Worm (Caenorhabditis elegans) whole organism, L4 larva: ENCODE data around the gene kcc-2.

Experiments
- D1046.2 ChIP-seq: fragments of 200-800 bp; sonication (Bioruptor generic); IDR thresholded peaks from 2 replicates; pipeline ENCODE4 v1.3.6; 2022; ENCODE audit warnings: missing genetic modification characterization, missing compliant biosample characterization
- F26F4.8 ChIP-seq: fragments of 200-800 bp; sonication (Bioruptor generic); conservative IDR thresholded peaks from 2 replicates; pipeline ENCODE4 v1.3.6; 2022; ENCODE audit warnings: missing genetic modification characterization, missing compliant biosample characterization
- F37D6.2 ChIP-seq: sonication (generic microtip); optimal IDR thresholded peaks from 2 replicates; lab custom pipeline; 2016; ENCODE audit warnings: mild to moderate bottlenecking, missing genetic modification characterization, missing compliant biosample characterization
- F44E2.7 ChIP-seq: fragments of 200-800 bp; sonication (Bioruptor generic); IDR thresholded peaks from 2 replicates; pipeline ENCODE4 v2.1.2; 2022; ENCODE audit warnings: missing genetic modification characterization, missing compliant biosample characterization
- T26A8.4 ChIP-seq: fragments of 200-800 bp; sonication (Bioruptor generic); IDR thresholded peaks from 2 replicates; pipeline ENCODE4 v1.3.6; 2022; ENCODE audit warnings: missing genetic modification characterization, missing compliant biosample characterization
- Y105C5A.15 ChIP-seq: fragments of 200-800 bp; sonication (Bioruptor generic); IDR thresholded peaks from 2 replicates; pipeline ENCODE4 v1.3.6; 2022; ENCODE audit warnings: missing genetic modification characterization, missing compliant biosample characterization
- aha-1 ChIP-seq: fragments of 150-350 bp; peaks from one replicate; lab custom pipeline; 2014; ENCODE audit warnings: missing biosample characterization, missing genetic modification characterization
- arid-1 ChIP-seq: fragments of 200-800 bp; sonication (Bioruptor generic); conservative IDR thresholded peaks from 2 replicates; pipeline ENCODE4 v1.3.6; 2022; ENCODE audit warnings: missing genetic modification reagents, missing genetic modification characterization, missing compliant biosample characterization
- ceh-32 ChIP-seq: sonication (generic microtip); optimal IDR thresholded peaks from 2 replicates; lab custom pipeline; 2016; ENCODE audit warnings: mild to moderate bottlenecking, missing genetic modification characterization, missing compliant biosample characterization; ENCODE audit not compliant: poor library complexity
- ces-1 ChIP-seq: fragments of 150-350 bp; sonication (generic microtip); optimal IDR thresholded peaks from 4 replicates; lab custom pipeline; 2014; ENCODE audit warnings: missing biosample characterization, missing genetic modification reagents, missing genetic modification characterization
- daf-19 ChIP-seq: fragments of 200-800 bp; sonication (Bioruptor generic); conservative IDR thresholded peaks from 2 replicates; pipeline ENCODE4 v1.3.6; 2022; ENCODE audit warnings: missing genetic modification characterization, missing compliant biosample characterization
- dmd-9 ChIP-seq: fragments of 200-800 bp; sonication (Bioruptor generic); IDR thresholded peaks from 2 replicates; pipeline ENCODE4 v1.3.6; 2022; ENCODE audit warnings: missing genetic modification reagents, missing genetic modification characterization, missing compliant biosample characterization
- fkh-10 ChIP-seq: fragments of 150-350 bp; optimal IDR thresholded peaks from 2 replicates; lab custom pipeline; 2014; ENCODE audit warnings: missing biosample characterization, missing genetic modification reagents, missing genetic modification characterization
- fos-1 ChIP-seq: fragments of 150-350 bp; optimal IDR thresholded peaks from 2 replicates; lab custom pipeline; 2014; ENCODE audit warnings: missing biosample characterization, missing genetic modification characterization
- gei-8 ChIP-seq: fragments of 200-800 bp; sonication (Bioruptor generic); optimal IDR thresholded peaks from 2 replicates; lab custom pipeline; 2018; ENCODE audit warnings: mild to moderate bottlenecking, missing genetic modification characterization, missing compliant biosample characterization
- hif-1 ChIP-seq, 2 experiments: sonication (generic microtip); optimal IDR thresholded peaks; 2 replicates each; lab custom pipeline; 2016 to 2017; ENCODE audit warnings: missing compliant biosample characterization in 2 of 2, missing genetic modification characterization in 2 of 2, missing genetic modification reagents in 2 of 2, missing genotype in 2 of 2, mild to moderate bottlenecking in 1 of 2
- hmg-1.1 ChIP-seq: fragments of 200-800 bp; sonication (Bioruptor generic); IDR thresholded peaks from 2 replicates; pipeline ENCODE4 v1.3.6; 2022; ENCODE audit warnings: missing genetic modification reagents, missing genetic modification characterization, missing compliant biosample characterization
- jun-1 ChIP-seq: fragments of 150-350 bp; optimal IDR thresholded peaks from 2 replicates; lab custom pipeline; 2014; ENCODE audit warnings: missing biosample characterization, missing genetic modification reagents, missing genetic modification characterization
- lin-1 ChIP-seq: fragments of 200-800 bp; sonication (Bioruptor generic); IDR thresholded peaks from 2 replicates; pipeline ENCODE4 v1.3.6; 2022; ENCODE audit warnings: missing genetic modification reagents, missing genetic modification characterization, missing compliant biosample characterization
- lin-29 ChIP-seq: fragments of 200-800 bp; sonication (Bioruptor generic); IDR thresholded peaks from 2 replicates; pipeline ENCODE4 v1.3.6; 2022; ENCODE audit warnings: missing genetic modification reagents, missing genetic modification characterization, missing compliant biosample characterization
- lin-38 ChIP-seq: fragments of 200-800 bp; sonication (Bioruptor generic); IDR thresholded peaks from 2 replicates; pipeline ENCODE4 v1.3.6; 2022; ENCODE audit warnings: missing genetic modification reagents, missing genetic modification characterization, missing compliant biosample characterization
- lin-39 ChIP-seq: fragments of 150-350 bp; optimal IDR thresholded peaks from 2 replicates; lab custom pipeline; 2014; ENCODE audit warnings: missing biosample characterization, missing genetic modification reagents, missing genetic modification characterization
- madf-5 ChIP-seq, 2 experiments: fragments of 200-800 bp; sonication (Bioruptor generic); IDR thresholded peaks; 2 replicates each; pipeline ENCODE4 v1.3.6; 2022; ENCODE audit warnings: missing compliant biosample characterization in 2 of 2, missing genetic modification characterization in 2 of 2
- madf-9 ChIP-seq: fragments of 200-800 bp; sonication (Bioruptor generic); conservative IDR thresholded peaks from 2 replicates; pipeline ENCODE4 v1.3.6; 2022; ENCODE audit warnings: missing genetic modification reagents, missing genetic modification characterization, missing compliant biosample characterization
- mep-1 ChIP-seq: fragments of 150-350 bp; sonication (generic microtip); optimal IDR thresholded peaks from 3 replicates; lab custom pipeline; 2014; ENCODE audit warnings: missing biosample characterization, missing genetic modification characterization
- mxl-2 ChIP-seq: fragments of 200-800 bp; sonication (Bioruptor generic); conservative IDR thresholded peaks from 2 replicates; pipeline ENCODE4 v1.3.6; 2022; ENCODE audit warnings: missing genetic modification reagents, missing genetic modification characterization, missing compliant biosample characterization
- mxl-3 ChIP-seq: fragments of 200-800 bp; sonication (Bioruptor generic); optimal IDR thresholded peaks from 2 replicates; lab custom pipeline; 2018; ENCODE audit warnings: mild to moderate bottlenecking, missing genetic modification characterization, missing compliant biosample characterization
- nhr-11 ChIP-seq: fragments of 150-350 bp; optimal IDR thresholded peaks from 2 replicates; lab custom pipeline; 2014; ENCODE audit warnings: missing biosample characterization, missing genetic modification characterization
- nhr-237 ChIP-seq: sonication (generic microtip); optimal IDR thresholded peaks from 2 replicates; lab custom pipeline; 2017; ENCODE audit warnings: missing biosample characterization, missing genetic modification characterization
- nhr-25 ChIP-seq: sonication (generic microtip); optimal IDR thresholded peaks from 2 replicates; lab custom pipeline; 2017; ENCODE audit warnings: missing genetic modification characterization, mild to moderate bottlenecking, missing compliant biosample characterization, antibody characterized with exemption, moderate library complexity, borderline replicate concordance; ENCODE audit not compliant: insufficient read depth
- nhr-48 ChIP-seq: sonication (generic microtip); optimal IDR thresholded peaks from 2 replicates; lab custom pipeline; 2016; ENCODE audit warnings: mild to moderate bottlenecking, missing genetic modification characterization, missing compliant biosample characterization
- nhr-76 ChIP-seq: fragments of 150-350 bp; optimal IDR thresholded peaks from 2 replicates; lab custom pipeline; 2014; ENCODE audit warnings: missing biosample characterization, missing genetic modification characterization
- php-3 ChIP-seq: fragments of 200-800 bp; sonication (Bioruptor generic); IDR thresholded peaks from 2 replicates; pipeline ENCODE4 v1.3.6; 2022; ENCODE audit warnings: missing genetic modification reagents, missing genetic modification characterization, missing compliant biosample characterization
- saeg-2 ChIP-seq: fragments of 200-800 bp; sonication (Bioruptor generic); IDR thresholded peaks from 2 replicates; pipeline ENCODE4 v1.3.6; 2022; ENCODE audit warnings: missing genetic modification reagents, missing genetic modification characterization, missing compliant biosample characterization
- sdz-12 ChIP-seq: fragments of 200-800 bp; sonication (Bioruptor generic); optimal IDR thresholded peaks from 2 replicates; lab custom pipeline; 2018; ENCODE audit warnings: mild to moderate bottlenecking, missing genetic modification characterization, missing compliant biosample characterization
- set-16 ChIP-seq: fragments of 200-800 bp; sonication (Bioruptor generic); IDR thresholded peaks from 2 replicates; pipeline ENCODE4 v1.3.6; 2022; ENCODE audit warnings: missing genetic modification reagents, missing genetic modification characterization, missing compliant biosample characterization
- skn-1 ChIP-seq: fragments of 150-350 bp; optimal IDR thresholded peaks from 2 replicates; lab custom pipeline; 2014; ENCODE audit warnings: missing biosample characterization, missing genetic modification characterization
- tra-1 ChIP-seq: fragments of 200-800 bp; sonication (Bioruptor generic); IDR thresholded peaks from 2 replicates; pipeline ENCODE4 v1.3.6; 2022; ENCODE audit warnings: missing genetic modification reagents, missing genetic modification characterization, missing compliant biosample characterization
- unc-130 ChIP-seq: sonication (generic microtip); optimal IDR thresholded peaks from 2 replicates; lab custom pipeline; 2016; ENCODE audit warnings: missing genetic modification reagents, missing genetic modification characterization, missing compliant biosample characterization
- unc-39 ChIP-seq: sonication (generic microtip); optimal IDR thresholded peaks from 2 replicates; lab custom pipeline; 2017; ENCODE audit warnings: missing biosample characterization, missing genetic modification characterization
- zfp-3 ChIP-seq: fragments of 200-800 bp; sonication (Bioruptor generic); conservative IDR thresholded peaks from 2 replicates; pipeline ENCODE4 v1.3.6; 2022; ENCODE audit warnings: missing genetic modification reagents, missing genetic modification characterization, missing compliant biosample characterization
- zip-11 ChIP-seq: fragments of 200-800 bp; sonication (Bioruptor generic); IDR thresholded peaks from 2 replicates; pipeline ENCODE4 v1.3.6; 2022; ENCODE audit warnings: missing genetic modification characterization, missing compliant biosample characterization
- ztf-11 ChIP-seq: fragments of 150-350 bp; optimal IDR thresholded peaks from 2 replicates; lab custom pipeline; 2014; ENCODE audit warnings: missing biosample characterization, missing genetic modification characterization

The kcc-2 gene

ce11 chrIV:6099770-6100169 is 59.0 kb downstream of the kcc-2 start (continued):
- TF ChIP-seq lin-38 (GFP tag; lab: Robert Waterston, UW), result no peak

ce11 chrIV:6104446-6104845 is 63.7 kb downstream of the kcc-2 start:
- TF ChIP-seq mxl-2 (GFP tag; lab: Robert Waterston, UW) (no peak), set-16 (GFP tag; lab: Robert Waterston, UW) (peak; percentile 81), aha-1 (tag; lab: Kevin White, UChicago) (peak; percentile 78)

- no peak for TF ChIP-seq lin-38 (GFP tag; lab: Robert Waterston, UW)
- TF ChIP-seq skn-1, result no peak
- TF ChIP-seq Y105C5A.15 (GFP tag; lab: Robert Waterston, UW), result no peak
- TF ChIP-seq zip-11 (GFP tag; lab: Robert Waterston, UW), result no peak
- no peak for TF ChIP-seq lin-39 (tag; lab: Kevin White, UChicago)
- TF ChIP-seq daf-19, result peak; percentile 61; the same call in 1 of the 2 replicates
- no peak for TF ChIP-seq nhr-48
- TF ChIP-seq ceh-32 (tag; lab: Kevin White, UChicago), result no peak
Measured at ce11 chrIV:6108665-6109064, 67.9 kb downstream of the kcc-2 start.

ce11 chrIV:6112291-6112690 is 71.5 kb downstream of the kcc-2 start, which contains the start of gene M03D4.3:
Gene M03D4.3 (minus strand): TSS chrIV:6112391.
- TF ChIP-seq unc-130 (no peak), set-16 (GFP tag; lab: Robert Waterston, UW) (no peak), lin-29 (GFP tag; lab: Robert Waterston, UW) (no peak), jun-1 (tag; lab: Kevin White, UChicago) (no peak), madf-5 (GFP tag; IDR thresholded peaks at IDR 0.05; lab: Robert Waterston, UW) (no peak), F26F4.8 (GFP tag; lab: Robert Waterston, UW) (no peak), ces-1 (GFP tag; lab: Kevin White, UChicago) (no peak), saeg-2 (no peak), hif-1 (tag; optimal IDR thresholded peaks at IDR 0.05; lab: Kevin White, UChicago) (no peak), mxl-2 (GFP tag; lab: Robert Waterston, UW) (no peak), nhr-237 (tag; lab: Kevin White, UChicago) (no peak), dmd-9 (GFP tag; lab: Robert Waterston, UW) (no peak)
- TF ChIP-seq, all 104 proteins: peak for 0

- TF ChIP-seq nhr-237 (tag; lab: Kevin White, UChicago) (no peak), sdz-12 (no peak), madf-9 (GFP tag; lab: Robert Waterston, UW) (no peak), F44E2.7 (GFP tag; lab: Robert Waterston, UW) (no peak), nhr-76 (no peak), ztf-11 (tag; lab: Kevin White, UChicago) (no peak), T26A8.4 (GFP tag; lab: Robert Waterston, UW) (peak; percentile 40; the same call in 1 of the 2 replicates), unc-130 (peak; percentile 85), gei-8 (GFP tag; lab: Kevin White, UChicago) (no peak), tra-1 (GFP tag; lab: Robert Waterston, UW) (no peak), unc-39 (tag; lab: Kevin White, UChicago) (no peak), nhr-25 (tag; lab: Kevin White, UChicago) (no peak), mxl-3 (GFP tag; lab: Kevin White, UChicago) (no peak), arid-1 (peak; percentile 78), mep-1 (peak; percentile 68), fos-1 (no peak), zfp-3 (GFP tag; lab: Robert Waterston, UW) (0 out of 2 replicates have a peak, but pooled peaks have one; percentile 27), hmg-1.1 (no peak), F37D6.2 (tag; lab: Kevin White, UChicago) (no peak), hif-1 (tag; optimal IDR thresholded peaks at IDR 0.05; lab: Kevin White, UChicago) (no peak), fkh-10 (GFP tag; lab: Kevin White, UChicago) (no peak), nhr-11 (tag; lab: Kevin White, UChicago) (no peak), jun-1 (tag; lab: Kevin White, UChicago) (no peak), php-3 (peak; percentile 55; the same call in 1 of the 2 replicates), D1046.2 (GFP tag; lab: Robert Waterston, UW) (no peak), lin-1 (GFP tag; lab: Robert Waterston, UW) (no peak), daf-19 (peak; percentile 47; the same call in 1 of the 2 replicates)
Measured at ce11 chrIV:6117741-6118265, 77.0 kb downstream of the kcc-2 start, which contains the start of gene zen-4. Gene zen-4 (plus strand): TSS chrIV:6118215.
